Fruit fly (Drosophila melanogaster): Measurements from ENCODE around the gene CG2004.

The CG2004 gene

DNA sequence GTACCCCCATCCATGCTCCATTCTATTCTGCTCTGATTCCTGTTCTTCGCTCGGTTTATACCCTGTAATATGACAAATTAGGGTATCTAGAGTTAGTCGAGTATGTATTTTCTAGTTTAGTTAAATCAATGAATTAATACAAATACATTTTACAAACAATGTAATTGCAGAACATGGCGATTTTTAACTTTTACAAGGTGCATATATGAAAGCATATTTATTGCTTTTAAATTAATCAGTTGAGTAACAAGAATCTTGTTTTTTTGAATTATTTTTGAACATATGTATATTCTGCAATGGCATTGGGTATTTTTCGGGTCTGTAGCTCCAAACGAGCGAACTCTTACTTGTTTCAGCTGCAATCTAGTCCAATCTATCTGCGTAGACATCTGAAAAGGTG is 32.9 kb upstream of the CG2004 start (continued):
- TF ChIP-seq Smox (GFP tag; optimal IDR thresholded peaks at IDR 0.05): no peak
- peak; percentile 55 for TF ChIP-seq CG6808 (GFP tag; optimal IDR thresholded peaks at IDR 0.05)
- TF ChIP-seq CG9139 (GFP tag; optimal IDR thresholded peaks at IDR 0.05): peak; percentile 18
- no peak for TF ChIP-seq Lpt (GFP tag; optimal IDR thresholded peaks at IDR 0.05)
- TF ChIP-seq CG6276 (GFP tag; optimal IDR thresholded peaks at IDR 0.05): no peak
- peak; percentile 28 for TF ChIP-seq CG1621 (tag; optimal IDR thresholded peaks at IDR 0.05)
- TF ChIP-seq OdsH (GFP tag; optimal IDR thresholded peaks at IDR 0.05): peak; percentile 7
- TF ChIP-seq Hr38 (GFP tag; optimal IDR thresholded peaks at IDR 0.05): no peak
- no peak for TF ChIP-seq CG8319 (GFP tag; optimal IDR thresholded peaks at IDR 0.05)
- TF ChIP-seq CG4318 (GFP tag; optimal IDR thresholded peaks at IDR 0.05): no peak
- no peak for TF ChIP-seq cyc (GFP tag; optimal IDR thresholded peaks at IDR 0.05)
- TF ChIP-seq CG15336 (GFP tag; IDR thresholded peaks at IDR 0.05): peak; percentile 15; the same call in 1 of the 2 replicates
- no peak for TF ChIP-seq Sox15 (GFP tag; optimal IDR thresholded peaks at IDR 0.05)
- TF ChIP-seq Hr39 (GFP tag; optimal IDR thresholded peaks at IDR 0.05): no peak
- TF ChIP-seq CG16779 (tag; optimal IDR thresholded peaks at IDR 0.05): no peak
- TF ChIP-seq dac (GFP tag; optimal IDR thresholded peaks at IDR 0.05): no peak
- peak; percentile 49 for TF ChIP-seq dsx (GFP tag; optimal IDR thresholded peaks at IDR 0.05; ENCODE audit: poor library complexity, severe bottlenecking)
- no peak for TF ChIP-seq Ets21C (GFP tag; optimal IDR thresholded peaks at IDR 0.05)
- no peak for TF ChIP-seq Met (GFP tag; optimal IDR thresholded peaks at IDR 0.05)
- no peak for TF ChIP-seq Gug (GFP tag; IDR thresholded peaks at IDR 0.05)
- TF ChIP-seq svp (GFP tag): no peak
- TF ChIP-seq CG10631 (GFP tag; optimal IDR thresholded peaks at IDR 0.05): peak; percentile 37
- no peak for TF ChIP-seq topi (GFP tag; optimal IDR thresholded peaks at IDR 0.05)
- no peak for TF ChIP-seq CG8632 (GFP tag; optimal IDR thresholded peaks at IDR 0.05)
- no peak for TF ChIP-seq fkh (GFP tag; optimal IDR thresholded peaks at IDR 0.05)
- TF ChIP-seq Hr4 (GFP tag; optimal IDR thresholded peaks at IDR 0.05): no peak
- no peak for TF ChIP-seq CG6792 (GFP tag; optimal IDR thresholded peaks at IDR 0.05)
- peak; percentile 27 for TF ChIP-seq spab (GFP tag; optimal IDR thresholded peaks at IDR 0.05)

DNA sequence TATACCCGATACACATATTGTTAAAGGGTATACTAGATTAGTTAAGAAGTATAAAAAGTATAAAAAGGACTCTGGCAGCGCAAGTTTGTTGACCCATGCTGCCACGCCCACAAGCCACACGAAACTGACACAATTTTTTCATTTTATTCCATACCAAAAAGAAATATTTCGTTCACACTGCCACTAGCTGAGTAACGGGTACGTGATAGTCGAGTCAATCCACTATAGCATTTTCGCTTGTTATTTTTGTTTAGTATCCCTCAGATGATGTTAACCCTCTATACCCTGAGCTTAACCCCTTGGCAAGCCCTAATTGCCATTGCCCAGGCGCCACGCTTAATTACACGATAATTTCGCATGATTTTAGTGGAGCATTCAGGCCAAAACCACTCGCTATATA is 32.2 kb upstream of the CG2004 start:
- no peak for TF ChIP-seq Met (GFP tag; optimal IDR thresholded peaks at IDR 0.05)
- no peak for TF ChIP-seq Eip78C (GFP tag)
- TF ChIP-seq svp (GFP tag): peak; percentile 35
- no peak for TF ChIP-seq CG6792 (GFP tag; optimal IDR thresholded peaks at IDR 0.05)
- no peak for TF ChIP-seq CG11762 (GFP tag; optimal IDR thresholded peaks at IDR 0.05; ENCODE audit: insufficient read depth)
- no peak for TF ChIP-seq Hr39 (GFP tag; optimal IDR thresholded peaks at IDR 0.05)
- TF ChIP-seq Sox15 (GFP tag; optimal IDR thresholded peaks at IDR 0.05): no peak
- no peak for TF ChIP-seq fd59A (GFP tag; optimal IDR thresholded peaks at IDR 0.05)

DNA sequence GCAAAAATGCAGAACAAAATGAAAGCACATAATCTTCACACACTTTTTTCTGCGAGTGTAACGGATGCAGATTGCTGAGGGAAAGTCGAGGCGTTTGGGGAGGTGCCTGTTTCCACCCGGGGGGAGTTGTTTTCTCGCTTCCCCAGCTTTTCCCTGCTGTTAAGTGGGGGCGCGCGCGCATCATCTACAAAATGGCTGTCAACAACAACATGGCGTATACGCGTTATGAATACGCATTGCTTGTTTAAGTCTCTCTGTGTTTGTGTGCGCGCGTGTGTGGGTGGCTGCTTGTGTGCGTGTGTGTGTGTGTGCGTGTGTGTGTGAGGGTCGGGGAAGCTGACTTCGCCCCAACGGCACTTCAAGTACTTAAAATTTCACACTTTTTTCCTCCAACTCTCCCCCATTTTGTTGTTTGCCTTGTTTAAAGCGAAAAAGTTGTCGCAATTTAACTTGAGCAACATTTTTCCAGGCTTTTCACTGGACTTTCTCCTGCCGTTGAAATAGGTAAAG is 28.8 kb upstream of the CG2004 start:
- TF ChIP-seq CG31627 (GFP tag; optimal IDR thresholded peaks at IDR 0.05): no peak
- TF ChIP-seq CG3032 (tag; optimal IDR thresholded peaks at IDR 0.05): no peak
- TF ChIP-seq salr (GFP tag; optimal IDR thresholded peaks at IDR 0.05): no peak
- no peak for TF ChIP-seq spab (GFP tag; optimal IDR thresholded peaks at IDR 0.05)
- no peak for TF ChIP-seq CG16779 (tag; optimal IDR thresholded peaks at IDR 0.05)
- TF ChIP-seq Eip93F (GFP tag; optimal IDR thresholded peaks at IDR 0.05): no peak
- TF ChIP-seq ss (GFP tag; optimal IDR thresholded peaks at IDR 0.05): no peak
- TF ChIP-seq Hr38 (GFP tag; optimal IDR thresholded peaks at IDR 0.05): no peak
- TF ChIP-seq fd59A (GFP tag; optimal IDR thresholded peaks at IDR 0.05): no peak
- no peak for TF ChIP-seq CG10631 (GFP tag; optimal IDR thresholded peaks at IDR 0.05)
- TF ChIP-seq CG8319 (GFP tag; optimal IDR thresholded peaks at IDR 0.05): no peak
- no peak for TF ChIP-seq eg (GFP tag; IDR thresholded peaks at IDR 0.05)
- no peak for TF ChIP-seq CG32006 (GFP tag; optimal IDR thresholded peaks at IDR 0.05)
- TF ChIP-seq achi (GFP tag; optimal IDR thresholded peaks at IDR 0.05): no peak
- TF ChIP-seq Gug (GFP tag; IDR thresholded peaks at IDR 0.05): no peak

All from whole organism, prepupa.